Worm (Caenorhabditis elegans) whole organism, young adult: ENCODE data around the gene nep-12.

Source experiments
- B0035.1 ChIP-seq: sonication (generic microtip); optimal IDR thresholded peaks from 2 replicates; lab custom pipeline; 2016; ENCODE audit warnings: missing genetic modification characterization, mild to moderate bottlenecking, missing compliant biosample characterization, missing genotype, missing genetic modification reagents
- B0336.3 ChIP-seq: fragments of 200-800 bp; sonication (Bioruptor generic); IDR thresholded peaks from 2 replicates; pipeline ENCODE4 v1.3.6; 2022; ENCODE audit warnings: missing genetic modification characterization, missing compliant biosample characterization
- C06A6.2 ChIP-seq: fragments of 200-800 bp; sonication (Bioruptor generic); conservative IDR thresholded peaks from 2 replicates; pipeline ENCODE4 v1.3.6; 2022; ENCODE audit warnings: missing genetic modification characterization, missing compliant biosample characterization
- D2030.7 ChIP-seq: fragments of 200-800 bp; sonication (Bioruptor generic); IDR thresholded peaks from 2 replicates; pipeline ENCODE4 v1.3.6; 2022; ENCODE audit warnings: missing genetic modification reagents, missing genetic modification characterization, missing compliant biosample characterization
- F33H1.4 ChIP-seq: fragments of 200-800 bp; sonication (Bioruptor generic); IDR thresholded peaks from 2 replicates; pipeline ENCODE4 v1.3.6; 2022; ENCODE audit warnings: missing genetic modification reagents, missing genetic modification characterization, missing compliant biosample characterization
- F52B5.7 ChIP-seq: sonication (generic microtip); optimal IDR thresholded peaks from 2 replicates; lab custom pipeline; 2016; ENCODE audit warnings: mild to moderate bottlenecking, missing genetic modification characterization, missing compliant biosample characterization
- F57A8.1 ChIP-seq: fragments of 200-800 bp; sonication (Bioruptor generic); optimal IDR thresholded peaks from 2 replicates; lab custom pipeline; 2018; ENCODE audit warnings: mild to moderate bottlenecking, missing genetic modification characterization, moderate library complexity, missing compliant biosample characterization
- Y53F4B.3 ChIP-seq: fragments of 200-800 bp; sonication (Bioruptor generic); IDR thresholded peaks from 2 replicates; pipeline ENCODE4 v1.3.6; 2022; ENCODE audit warnings: missing genetic modification reagents, missing genetic modification characterization, missing compliant biosample characterization
- Y67H2A.10 ChIP-seq: fragments of 200-800 bp; sonication (Bioruptor generic); conservative IDR thresholded peaks from 2 replicates; pipeline ENCODE4 v1.3.6; 2022; ENCODE audit warnings: missing genetic modification reagents, missing genetic modification characterization, missing compliant biosample characterization
- ama-1 ChIP-seq, 3 experiments: fragments of 150-350 bp in 1 of 3; sonication (generic microtip) in 2 of 3; optimal IDR thresholded peaks; 2 replicates each; lab custom pipeline; 2014 to 2018; ENCODE audit warnings: missing biosample characterization in 2 of 3, missing genetic modification characterization in 2 of 3, missing genetic modification reagents in 2 of 3
- atf-7 ChIP-seq: sonication (generic microtip); optimal IDR thresholded peaks from 2 replicates; lab custom pipeline; 2017; ENCODE audit warnings: mild to moderate bottlenecking, missing genetic modification characterization, missing compliant biosample characterization
- attf-6 ChIP-seq: fragments of 200-800 bp; sonication (Bioruptor generic); IDR thresholded peaks from 2 replicates; pipeline ENCODE4 v1.3.6; 2022; ENCODE audit warnings: missing genetic modification reagents, missing genetic modification characterization, missing compliant biosample characterization
- bed-1 ChIP-seq: fragments of 200-800 bp; sonication (Bioruptor generic); IDR thresholded peaks from 2 replicates; pipeline ENCODE4 v1.3.6; 2022; ENCODE audit warnings: missing genetic modification reagents, missing genetic modification characterization, missing compliant biosample characterization
- ceh-58 ChIP-seq: fragments of 200-800 bp; sonication (Bioruptor generic); IDR thresholded peaks from 2 replicates; pipeline ENCODE4 v1.3.6; 2022; ENCODE audit warnings: missing genetic modification characterization, missing compliant biosample characterization
- ceh-91 ChIP-seq: fragments of 200-800 bp; sonication (Bioruptor generic); IDR thresholded peaks from 2 replicates; pipeline ENCODE4 v1.3.6; 2022; ENCODE audit warnings: missing genetic modification reagents, missing genetic modification characterization, missing compliant biosample characterization
- die-1 ChIP-seq: sonication (generic microtip); optimal IDR thresholded peaks from 2 replicates; lab custom pipeline; 2016; ENCODE audit warnings: missing genotype, mild to moderate bottlenecking, missing genetic modification characterization, missing compliant biosample characterization
- egl-18 ChIP-seq: fragments of 200-800 bp; sonication (Bioruptor generic); IDR thresholded peaks from 2 replicates; pipeline ENCODE4 v1.3.6; 2022; ENCODE audit warnings: missing genetic modification reagents, missing genetic modification characterization, missing compliant biosample characterization
- egl-44 ChIP-seq: fragments of 200-800 bp; sonication (Bioruptor generic); IDR thresholded peaks from 2 replicates; pipeline ENCODE4 v1.3.6; 2022; ENCODE audit warnings: missing genetic modification reagents, missing genetic modification characterization, missing compliant biosample characterization
- egrh-3 ChIP-seq: fragments of 200-800 bp; sonication (Bioruptor generic); IDR thresholded peaks from 2 replicates; pipeline ENCODE4 v1.3.6; 2022; ENCODE audit warnings: missing genetic modification reagents, missing genetic modification characterization, missing compliant biosample characterization
- hlh-12 ChIP-seq: sonication (generic microtip); optimal IDR thresholded peaks from 2 replicates; lab custom pipeline; 2016; ENCODE audit warnings: missing genetic modification characterization, missing compliant biosample characterization
- hmg-20 ChIP-seq: fragments of 200-800 bp; sonication (Bioruptor generic); IDR thresholded peaks from 2 replicates; pipeline ENCODE4 v1.3.6; 2022; ENCODE audit warnings: missing genetic modification reagents, missing genetic modification characterization, missing compliant biosample characterization
- lag-1 ChIP-seq: fragments of 200-800 bp; sonication (Bioruptor generic); IDR thresholded peaks from 2 replicates; pipeline ENCODE4 v1.3.6; 2022; ENCODE audit warnings: missing genetic modification reagents, missing genetic modification characterization, missing compliant biosample characterization
- let-607 ChIP-seq, 2 experiments: fragments of 200-800 bp in 1 of 2; sonication (Bioruptor generic) in 1 of 2; sonication (generic microtip) in 1 of 2; optimal IDR thresholded peaks; 2 replicates each; lab custom pipeline; 2016 to 2018; ENCODE audit warnings: mild to moderate bottlenecking in 2 of 2, missing compliant biosample characterization in 2 of 2, missing genetic modification characterization in 2 of 2, moderate library complexity in 2 of 2, missing genotype in 1 of 2
- lin-35 ChIP-seq, 3 experiments: fragments of 150-350 bp in 2 of 3; sonication (generic microtip) in 1 of 3; optimal IDR thresholded peaks; 2 replicates each; lab custom pipeline; 2014 to 2018; ENCODE audit warnings: missing biosample characterization in 3 of 3, missing genetic modification characterization in 3 of 3, missing genetic modification reagents in 3 of 3
- madf-10 ChIP-seq: sonication (generic microtip); optimal IDR thresholded peaks from 2 replicates; lab custom pipeline; 2016; ENCODE audit warnings: mild to moderate bottlenecking, missing genetic modification characterization, missing compliant biosample characterization
- madf-3 ChIP-seq: fragments of 200-800 bp; sonication (Bioruptor generic); IDR thresholded peaks from 2 replicates; pipeline ENCODE4 v1.3.6; 2022; ENCODE audit warnings: missing genetic modification reagents, missing genetic modification characterization, missing compliant biosample characterization
- madf-6 ChIP-seq: fragments of 200-800 bp; sonication (Bioruptor generic); IDR thresholded peaks from 2 replicates; pipeline ENCODE4 v1.3.6; 2022; ENCODE audit warnings: missing genetic modification reagents, missing genetic modification characterization, missing compliant biosample characterization
- madf-8 ChIP-seq: fragments of 200-800 bp; sonication (Bioruptor generic); conservative IDR thresholded peaks from 2 replicates; pipeline ENCODE4 v1.3.6; 2022; ENCODE audit warnings: missing genetic modification reagents, missing genetic modification characterization, missing compliant biosample characterization
- mcd-1 ChIP-seq: fragments of 200-800 bp; sonication (Bioruptor generic); IDR thresholded peaks from 2 replicates; pipeline ENCODE4 v1.3.6; 2022; ENCODE audit warnings: missing genetic modification reagents, missing genetic modification characterization, missing compliant biosample characterization
- nfya-2 ChIP-seq: fragments of 200-800 bp; sonication (Bioruptor generic); IDR thresholded peaks from 2 replicates; pipeline ENCODE4 v1.3.6; 2022; ENCODE audit warnings: missing genetic modification reagents, missing genetic modification characterization, missing compliant biosample characterization
- pha-4 ChIP-seq: fragments of 150-350 bp; sonication (generic microtip); optimal IDR thresholded peaks from 2 replicates; lab custom pipeline; 2014; ENCODE audit warnings: missing biosample characterization, missing genetic modification reagents, missing genetic modification characterization
- rcor-1 ChIP-seq: fragments of 200-800 bp; sonication (Bioruptor generic); IDR thresholded peaks from 2 replicates; pipeline ENCODE4 v1.3.6; 2022; ENCODE audit warnings: missing genetic modification reagents, missing genetic modification characterization, missing compliant biosample characterization
- rec-8 ChIP-seq, 2 experiments: sonication (generic microtip); optimal IDR thresholded peaks; 2 replicates each; lab custom pipeline; 2016; ENCODE audit warnings: mild to moderate bottlenecking in 2 of 2, missing genetic modification characterization in 2 of 2, missing genetic modification reagents in 2 of 2, missing genotype in 2 of 2, missing biosample characterization in 1 of 2, missing compliant biosample characterization in 1 of 2, moderate library complexity in 1 of 2
- sea-2 ChIP-seq: fragments of 200-800 bp; sonication (Bioruptor generic); IDR thresholded peaks from 2 replicates; pipeline ENCODE4 v1.3.6; 2022; ENCODE audit warnings: missing genetic modification characterization, missing compliant biosample characterization
- snpc-1.1 ChIP-seq: sonication (generic microtip); optimal IDR thresholded peaks from 2 replicates; lab custom pipeline; 2017; ENCODE audit warnings: missing genetic modification characterization, mild to moderate bottlenecking, missing compliant biosample characterization, antibody characterized with exemption, moderate library complexity, missing genotype, missing genetic modification reagents; ENCODE audit not compliant: insufficient read depth
- snpc-1.3 ChIP-seq: sonication (generic microtip); optimal IDR thresholded peaks from 2 replicates; lab custom pipeline; 2017; ENCODE audit warnings: missing genetic modification characterization, mild to moderate bottlenecking, missing compliant biosample characterization, antibody characterized with exemption, moderate library complexity, missing genotype, missing genetic modification reagents; ENCODE audit not compliant: insufficient read depth
- snpc-3.4 ChIP-seq: sonication (generic microtip); optimal IDR thresholded peaks from 2 replicates; lab custom pipeline; 2017; ENCODE audit warnings: missing genetic modification characterization, mild to moderate bottlenecking, missing compliant biosample characterization, antibody characterized with exemption, moderate library complexity, missing genotype, missing genetic modification reagents
- snpc-4 ChIP-seq, 5 experiments: fragments of 150-350 bp in 1 of 5; sonication (generic microtip) in 4 of 5; optimal IDR thresholded peaks; 2 replicates each; lab custom pipeline; 2014 to 2018; ENCODE audit warnings: missing genetic modification characterization in 5 of 5, missing biosample characterization in 3 of 5, antibody characterized with exemption in 2 of 5, mild to moderate bottlenecking in 2 of 5, missing compliant biosample characterization in 2 of 5, missing genotype in 2 of 5, moderate library complexity in 2 of 5, missing genetic modification reagents in 1 of 5
- zim-3 ChIP-seq: sonication (generic microtip); optimal IDR thresholded peaks from 2 replicates; lab custom pipeline; 2017; ENCODE audit warnings: mild to moderate bottlenecking, missing genetic modification characterization, moderate library complexity, missing compliant biosample characterization

Gene nep-12

ce11 chrII:4800524-4800923, 16.2 kb upstream of the nep-12 start:
- TF ChIP-seq snpc-3.4 (tag; lab: Kevin White, UChicago) (no peak), egl-44 (GFP tag; lab: Robert Waterston, UW) (no peak), bed-1 (no peak)

- no peak for TF ChIP-seq ceh-91 (GFP tag; lab: Robert Waterston, UW)
- TF ChIP-seq B0336.3 (GFP tag; lab: Robert Waterston, UW), result no peak
Measured at ce11 chrII:4797071-4797470, 12.7 kb upstream of the nep-12 start, which contains the start of gene C33F10.14. C33F10.14 (plus strand) TSS chrII:4797371.

ce11 chrII:4795461-4795860, 11.1 kb upstream of the nep-12 start, which contains the start of gene C33F10.4:
C33F10.4 (plus strand) TSS chrII:4795761.
- TF ChIP-seq mcd-1 (GFP tag; lab: Robert Waterston, UW), result no peak
- TF ChIP-seq egl-18 (GFP tag; lab: Robert Waterston, UW), result no peak
- no peak for TF ChIP-seq F52B5.7 (tag; lab: Kevin White, UChicago)
- no peak for TF ChIP-seq Y53F4B.3 (GFP tag; lab: Robert Waterston, UW)
- no peak for TF ChIP-seq ama-1 (optimal IDR thresholded peaks at IDR 0.05; lab: Kevin White, UChicago)
- TF ChIP-seq ama-1 (GFP tag; optimal IDR thresholded peaks at IDR 0.05; lab: Kevin White, UChicago), result no peak
- no peak for TF ChIP-seq nfya-2
- TF ChIP-seq atf-7 (tag; lab: Kevin White, UChicago), result no peak
- TF ChIP-seq hlh-12 (tag; lab: Kevin White, UChicago), result no peak
- TF ChIP-seq pha-4 (tag; lab: Kevin White, UChicago), result no peak
- TF ChIP-seq madf-3, result no peak
- no peak for TF ChIP-seq ceh-58 (GFP tag; lab: Robert Waterston, UW)
- no peak for TF ChIP-seq lin-35 (GFP tag; optimal IDR thresholded peaks at IDR 0.05; lab: Kevin White, UChicago)
- TF ChIP-seq sea-2, result no peak
- TF ChIP-seq, all 124 proteins: peak for 0

ce11 chrII:4793320-4793719, 9.0 kb upstream of the nep-12 start:
- no peak for TF ChIP-seq let-607 (tag; optimal IDR thresholded peaks at IDR 0.05; lab: Kevin White, UChicago)
- 0 out of 2 replicates have a peak, but pooled peaks have one; percentile 12 for TF ChIP-seq attf-6 (GFP tag; lab: Robert Waterston, UW)

DNA sequence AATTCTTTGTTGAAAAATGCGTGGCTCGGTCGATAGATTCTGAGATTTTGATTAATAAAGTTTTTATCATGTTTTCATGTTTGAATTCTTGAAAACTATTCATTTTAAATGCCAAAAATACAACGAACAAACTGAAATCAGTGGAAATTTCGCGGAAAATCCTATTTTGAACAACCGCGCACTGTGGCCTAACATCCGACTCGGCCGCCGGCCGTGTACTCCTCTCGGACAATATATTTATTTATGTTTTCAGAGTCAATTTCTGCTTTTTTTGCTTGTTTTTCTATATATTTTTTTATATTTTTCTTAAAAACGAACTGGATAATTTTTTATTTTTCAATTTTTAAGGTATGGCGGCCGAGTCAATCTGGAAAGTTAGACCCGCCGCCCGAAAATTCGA, 6.9 kb upstream of the nep-12 start, which contains the start of gene F26G1.1:
Gene F26G1.1 (plus strand): TSS at position 347 of the 400 bp plus-strand sequence.
- TF ChIP-seq madf-10 (tag; lab: Kevin White, UChicago) (peak; percentile 24), C06A6.2 (GFP tag; lab: Robert Waterston, UW) (no peak), atf-7 (tag; lab: Kevin White, UChicago) (no peak), rec-8 (tag; optimal IDR thresholded peaks at IDR 0.05; lab: Kevin White, UChicago) (peak; percentile 49 to 82), lag-1 (GFP tag; lab: Robert Waterston, UW) (no peak), F33H1.4 (GFP tag; lab: Robert Waterston, UW) (peak; percentile 55), F57A8.1 (GFP tag; lab: Kevin White, UChicago) (no peak), snpc-4 (GFP tag; optimal IDR thresholded peaks at IDR 0.05; lab: Kevin White, UChicago) (no peak), snpc-4 (tag; optimal IDR thresholded peaks at IDR 0.05; lab: Kevin White, UChicago) (peak in 1 of 4 experiments; percentile 25), snpc-1.1 (tag; lab: Kevin White, UChicago) (no peak), let-607 (tag; optimal IDR thresholded peaks at IDR 0.05; lab: Kevin White, UChicago) (peak in 1 of 2 experiments; percentile 34), snpc-1.3 (tag; lab: Kevin White, UChicago) (no peak), B0336.3 (GFP tag; lab: Robert Waterston, UW) (no peak), madf-8 (GFP tag; lab: Robert Waterston, UW) (no peak), ceh-58 (GFP tag; lab: Robert Waterston, UW) (no peak), D2030.7 (peak; percentile 41; the same call in 1 of the 2 replicates), egrh-3 (GFP tag; lab: Robert Waterston, UW) (peak; percentile 37), B0035.1 (tag; lab: Kevin White, UChicago) (no peak), die-1 (no peak), F52B5.7 (tag; lab: Kevin White, UChicago) (no peak), madf-6 (peak; percentile 68), Y67H2A.10 (no peak), zim-3 (tag; lab: Kevin White, UChicago) (no peak), hmg-20 (0 out of 2 replicates have a peak, but pooled peaks have one; percentile 37), mcd-1 (GFP tag; lab: Robert Waterston, UW) (peak; percentile 70), rcor-1 (0 out of 2 replicates have a peak, but pooled peaks have one; percentile 28)
